Worm (Caenorhabditis elegans) whole organism, L4 larva: ENCODE results near the gene mnk-1.

Source experiments
- D1046.2 ChIP-seq: fragments of 200-800 bp; sonication (Bioruptor generic); IDR thresholded peaks from 2 replicates; pipeline ENCODE4 v1.3.6; 2022; ENCODE audit warnings: missing genetic modification characterization, missing compliant biosample characterization
- F49E8.2 ChIP-seq: sonication (generic microtip); optimal IDR thresholded peaks from 2 replicates; lab custom pipeline; 2016; ENCODE audit warnings: missing compliant biosample characterization, mild to moderate bottlenecking, missing genetic modification characterization, borderline replicate concordance
- T20F7.1 ChIP-seq: fragments of 200-800 bp; sonication (Bioruptor generic); optimal IDR thresholded peaks from 2 replicates; lab custom pipeline; 2018; ENCODE audit warnings: mild to moderate bottlenecking, missing genetic modification characterization, missing compliant biosample characterization
- T26A8.4 ChIP-seq: fragments of 200-800 bp; sonication (Bioruptor generic); IDR thresholded peaks from 2 replicates; pipeline ENCODE4 v1.3.6; 2022; ENCODE audit warnings: missing genetic modification characterization, missing compliant biosample characterization
- Y48G9A.11 ChIP-seq: fragments of 200-800 bp; sonication (Bioruptor generic); IDR thresholded peaks from 2 replicates; pipeline ENCODE4 v1.3.6; 2022; ENCODE audit warnings: missing genetic modification reagents, missing genetic modification characterization, missing compliant biosample characterization
- Y75B8A.6 ChIP-seq: fragments of 200-800 bp; sonication (Bioruptor generic); IDR thresholded peaks from 2 replicates; pipeline ENCODE4 v1.3.6; 2022; ENCODE audit warnings: missing genetic modification reagents, missing genetic modification characterization, missing compliant biosample characterization
- aha-1 ChIP-seq: fragments of 150-350 bp; peaks from one replicate; lab custom pipeline; 2014; ENCODE audit warnings: missing biosample characterization, missing genetic modification characterization
- ama-1 ChIP-seq: fragments of 150-350 bp; optimal IDR thresholded peaks from 2 replicates; lab custom pipeline; 2014; ENCODE audit warnings: inconsistent platforms, mixed read lengths
- ceh-28 ChIP-seq: fragments of 150-350 bp; optimal IDR thresholded peaks from 2 replicates; lab custom pipeline; 2014; ENCODE audit warnings: missing biosample characterization, missing genetic modification reagents, missing genetic modification characterization
- ceh-44 ChIP-seq: fragments of 200-800 bp; sonication (Bioruptor generic); IDR thresholded peaks from 2 replicates; pipeline ENCODE4 v1.3.6; 2022; ENCODE audit warnings: missing genetic modification reagents, missing genetic modification characterization, missing compliant biosample characterization
- cey-2 ChIP-seq: sonication (generic microtip); optimal IDR thresholded peaks from 3 replicates; lab custom pipeline; 2017; ENCODE audit warnings: missing genetic modification characterization, mild to moderate bottlenecking, missing compliant biosample characterization, antibody characterized with exemption, borderline replicate concordance; ENCODE audit not compliant: insufficient read depth
- ctbp-1 ChIP-seq: fragments of 200-800 bp; sonication (Bioruptor generic); IDR thresholded peaks from 2 replicates; pipeline ENCODE4 v1.3.6; 2022; ENCODE audit warnings: missing genetic modification reagents, missing genetic modification characterization, missing compliant biosample characterization
- dmd-8 ChIP-seq: fragments of 200-800 bp; sonication (Bioruptor generic); IDR thresholded peaks from 2 replicates; pipeline ENCODE4 v1.3.6; 2022; ENCODE audit warnings: missing genetic modification characterization, missing compliant biosample characterization
- dmd-9 ChIP-seq: fragments of 200-800 bp; sonication (Bioruptor generic); IDR thresholded peaks from 2 replicates; pipeline ENCODE4 v1.3.6; 2022; ENCODE audit warnings: missing genetic modification reagents, missing genetic modification characterization, missing compliant biosample characterization
- egl-43 ChIP-seq: fragments of 200-800 bp; sonication (Bioruptor generic); IDR thresholded peaks from 2 replicates; pipeline ENCODE4 v1.3.6; 2022; ENCODE audit warnings: missing genetic modification reagents, missing genetic modification characterization, missing compliant biosample characterization
- fos-1 ChIP-seq: fragments of 150-350 bp; optimal IDR thresholded peaks from 2 replicates; lab custom pipeline; 2014; ENCODE audit warnings: missing biosample characterization, missing genetic modification characterization
- hlh-11 ChIP-seq: fragments of 200-800 bp; sonication (Bioruptor generic); optimal IDR thresholded peaks from 2 replicates; lab custom pipeline; 2018; ENCODE audit warnings: mild to moderate bottlenecking, missing genetic modification characterization, missing compliant biosample characterization
- hlh-30 ChIP-seq: sonication (generic microtip); optimal IDR thresholded peaks from 2 replicates; lab custom pipeline; 2017; ENCODE audit warnings: antibody characterized with exemption, mild to moderate bottlenecking, missing genetic modification characterization, missing compliant biosample characterization; ENCODE audit not compliant: insufficient read depth
- hmg-1.1 ChIP-seq: fragments of 200-800 bp; sonication (Bioruptor generic); IDR thresholded peaks from 2 replicates; pipeline ENCODE4 v1.3.6; 2022; ENCODE audit warnings: missing genetic modification reagents, missing genetic modification characterization, missing compliant biosample characterization
- lim-7 ChIP-seq: fragments of 200-800 bp; sonication (Bioruptor generic); IDR thresholded peaks from 2 replicates; pipeline ENCODE4 v1.3.6; 2022; ENCODE audit warnings: missing genetic modification characterization, missing compliant biosample characterization
- lin-1 ChIP-seq: fragments of 200-800 bp; sonication (Bioruptor generic); IDR thresholded peaks from 2 replicates; pipeline ENCODE4 v1.3.6; 2022; ENCODE audit warnings: missing genetic modification reagents, missing genetic modification characterization, missing compliant biosample characterization
- lin-13 ChIP-seq: fragments of 150-350 bp; optimal IDR thresholded peaks from 2 replicates; lab custom pipeline; 2014; ENCODE audit warnings: missing biosample characterization, missing genetic modification reagents, missing genetic modification characterization
- lin-39 ChIP-seq: fragments of 150-350 bp; optimal IDR thresholded peaks from 2 replicates; lab custom pipeline; 2014; ENCODE audit warnings: missing biosample characterization, missing genetic modification reagents, missing genetic modification characterization
- lsy-2 ChIP-seq, 2 experiments: fragments of 150-350 bp in 1 of 2; sonication (generic microtip) in 1 of 2; optimal IDR thresholded peaks; 2 replicates each; lab custom pipeline; 2014 to 2017; ENCODE audit warnings: missing biosample characterization in 2 of 2, missing genetic modification characterization in 2 of 2
- madf-5 ChIP-seq, 2 experiments: fragments of 200-800 bp; sonication (Bioruptor generic); IDR thresholded peaks; 2 replicates each; pipeline ENCODE4 v1.3.6; 2022; ENCODE audit warnings: missing compliant biosample characterization in 2 of 2, missing genetic modification characterization in 2 of 2
- mdl-1 ChIP-seq, 2 experiments: fragments of 150-350 bp in 1 of 2; sonication (generic microtip) in 1 of 2; optimal IDR thresholded peaks; 2 replicates each; lab custom pipeline; 2014 to 2017; ENCODE audit warnings: missing biosample characterization in 2 of 2, missing genetic modification characterization in 2 of 2
- mep-1 ChIP-seq: fragments of 150-350 bp; sonication (generic microtip); optimal IDR thresholded peaks from 3 replicates; lab custom pipeline; 2014; ENCODE audit warnings: missing biosample characterization, missing genetic modification characterization
- mxl-3 ChIP-seq: fragments of 200-800 bp; sonication (Bioruptor generic); optimal IDR thresholded peaks from 2 replicates; lab custom pipeline; 2018; ENCODE audit warnings: mild to moderate bottlenecking, missing genetic modification characterization, missing compliant biosample characterization
- nhr-111 ChIP-seq: fragments of 200-800 bp; sonication (Bioruptor generic); optimal IDR thresholded peaks from 2 replicates; lab custom pipeline; 2018; ENCODE audit warnings: mild to moderate bottlenecking, missing genetic modification characterization, missing compliant biosample characterization
- nhr-25 ChIP-seq: sonication (generic microtip); optimal IDR thresholded peaks from 2 replicates; lab custom pipeline; 2017; ENCODE audit warnings: missing genetic modification characterization, mild to moderate bottlenecking, missing compliant biosample characterization, antibody characterized with exemption, moderate library complexity, borderline replicate concordance; ENCODE audit not compliant: insufficient read depth
- nhr-28 ChIP-seq: fragments of 150-350 bp; optimal IDR thresholded peaks from 2 replicates; lab custom pipeline; 2014; ENCODE audit warnings: missing biosample characterization, missing genetic modification characterization
- nhr-77 ChIP-seq: fragments of 150-350 bp; optimal IDR thresholded peaks from 2 replicates; lab custom pipeline; 2014; ENCODE audit warnings: missing biosample characterization, missing genetic modification characterization
- pha-4 ChIP-seq, 2 experiments: fragments of 150-350 bp in 1 of 2; fragments of 200-800 bp in 1 of 2; sonication (Bioruptor generic) in 1 of 2; IDR thresholded peaks in 1 of 2; optimal IDR thresholded peaks in 1 of 2; 2 replicates each; pipeline versions ENCODE4 v1.3.6 to Lab custom; 2014 to 2022; ENCODE audit warnings: missing genetic modification characterization in 2 of 2, missing genetic modification reagents in 2 of 2, missing biosample characterization in 1 of 2, missing compliant biosample characterization in 1 of 2
- php-3 ChIP-seq: fragments of 200-800 bp; sonication (Bioruptor generic); IDR thresholded peaks from 2 replicates; pipeline ENCODE4 v1.3.6; 2022; ENCODE audit warnings: missing genetic modification reagents, missing genetic modification characterization, missing compliant biosample characterization
- snpc-1.2 ChIP-seq: fragments of 200-800 bp; sonication (Bioruptor generic); IDR thresholded peaks from 2 replicates; pipeline ENCODE4 v1.3.6; 2022; ENCODE audit warnings: missing genetic modification reagents, missing genetic modification characterization, missing compliant biosample characterization
- snpc-4 ChIP-seq: fragments of 150-350 bp; optimal IDR thresholded peaks from 2 replicates; lab custom pipeline; 2014; ENCODE audit warnings: missing biosample characterization, missing genetic modification characterization
- tra-1 ChIP-seq: fragments of 200-800 bp; sonication (Bioruptor generic); IDR thresholded peaks from 2 replicates; pipeline ENCODE4 v1.3.6; 2022; ENCODE audit warnings: missing genetic modification reagents, missing genetic modification characterization, missing compliant biosample characterization
- unc-130 ChIP-seq: sonication (generic microtip); optimal IDR thresholded peaks from 2 replicates; lab custom pipeline; 2016; ENCODE audit warnings: missing genetic modification reagents, missing genetic modification characterization, missing compliant biosample characterization
- unc-62 ChIP-seq, 3 experiments: fragments of 150-350 bp in 1 of 3; sonication (generic microtip); optimal IDR thresholded peaks in 2 of 3; peaks in 1 of 3; 1 replicate in 1 of 3; 2 replicates in 2 of 3; lab custom pipeline; 2014 to 2017; ENCODE audit warnings: missing biosample characterization in 3 of 3, missing genetic modification characterization in 3 of 3, missing genetic modification reagents in 3 of 3, missing genotype in 1 of 3
- zag-1 ChIP-seq: fragments of 150-350 bp; optimal IDR thresholded peaks from 2 replicates; lab custom pipeline; 2014; ENCODE audit warnings: missing biosample characterization, missing genetic modification characterization
- zfp-3 ChIP-seq: fragments of 200-800 bp; sonication (Bioruptor generic); conservative IDR thresholded peaks from 2 replicates; pipeline ENCODE4 v1.3.6; 2022; ENCODE audit warnings: missing genetic modification reagents, missing genetic modification characterization, missing compliant biosample characterization
- ztf-7 ChIP-seq: fragments of 150-350 bp; optimal IDR thresholded peaks from 2 replicates; lab custom pipeline; 2014; ENCODE audit warnings: missing biosample characterization, missing genetic modification characterization

Gene mnk-1

DNA sequence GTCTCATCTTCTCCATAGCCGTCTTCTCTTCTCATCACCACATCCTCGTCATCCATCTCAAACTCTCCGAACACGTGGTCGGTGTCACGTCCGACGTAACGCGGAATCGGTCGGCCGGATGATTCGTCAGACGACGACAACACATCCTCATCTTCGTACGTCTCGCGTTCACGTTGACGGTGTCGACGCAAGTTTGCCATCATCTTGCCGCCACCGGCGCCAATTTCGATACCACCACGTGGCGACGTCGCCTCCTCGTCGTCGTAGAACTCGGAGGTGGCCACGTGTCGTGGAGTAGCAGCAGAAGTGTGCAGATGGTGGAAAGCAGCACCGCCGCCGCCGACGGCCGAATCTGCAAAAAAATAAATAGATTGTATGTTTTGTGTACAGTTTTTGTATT, 7.5 kb downstream of the mnk-1 start (continued):
- no peak for TF ChIP-seq lin-39 (tag; lab: Kevin White, UChicago)

DNA sequence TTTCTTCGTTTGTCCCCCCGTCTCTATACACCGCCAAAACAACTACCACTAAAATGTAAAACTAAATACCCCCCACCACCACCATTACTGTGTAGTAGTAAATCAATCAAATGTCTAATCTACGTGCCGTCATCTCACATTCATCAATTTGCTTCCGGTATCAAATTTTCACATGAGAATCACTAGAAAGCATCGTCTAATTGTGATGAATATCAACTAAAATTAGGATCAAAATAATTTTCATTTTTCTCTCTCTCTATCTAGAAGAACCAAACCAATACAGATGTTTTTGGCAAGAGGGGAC, 8.1 kb downstream of the mnk-1 start:
- no peak for TF ChIP-seq cey-2 (tag; lab: Kevin White, UChicago)
- TF ChIP-seq lsy-2 (tag; optimal IDR thresholded peaks at IDR 0.05; lab: Kevin White, UChicago): peak in 1 of 2 experiments; percentile 19
- peak; percentile 20 for TF ChIP-seq nhr-25 (tag; lab: Kevin White, UChicago)
- TF ChIP-seq unc-62 (GFP tag; optimal IDR thresholded peaks at IDR 0.05 in 1 of 2; lab: Kevin White, UChicago): peak in 1 of 2 experiments; percentile 69
- no peak for TF ChIP-seq unc-62 (tag; optimal IDR thresholded peaks at IDR 0.05; lab: Kevin White, UChicago)
- TF ChIP-seq lin-13 (GFP tag; lab: Kevin White, UChicago): peak; percentile 21
- TF ChIP-seq ama-1 (lab: Kevin White, UChicago): peak; percentile 57
- peak; percentile 39 for TF ChIP-seq T20F7.1 (GFP tag; lab: Kevin White, UChicago)
- peak; percentile 22 for TF ChIP-seq nhr-77 (tag; lab: Kevin White, UChicago)
- no peak for TF ChIP-seq unc-130
- no peak for TF ChIP-seq nhr-111
- no peak for TF ChIP-seq hlh-11 (tag; lab: Kevin White, UChicago)
- peak; percentile 18 for TF ChIP-seq mep-1 (tag; lab: Kevin White, UChicago)
- no peak for TF ChIP-seq fos-1
- TF ChIP-seq, all 104 proteins: peak for 8

DNA sequence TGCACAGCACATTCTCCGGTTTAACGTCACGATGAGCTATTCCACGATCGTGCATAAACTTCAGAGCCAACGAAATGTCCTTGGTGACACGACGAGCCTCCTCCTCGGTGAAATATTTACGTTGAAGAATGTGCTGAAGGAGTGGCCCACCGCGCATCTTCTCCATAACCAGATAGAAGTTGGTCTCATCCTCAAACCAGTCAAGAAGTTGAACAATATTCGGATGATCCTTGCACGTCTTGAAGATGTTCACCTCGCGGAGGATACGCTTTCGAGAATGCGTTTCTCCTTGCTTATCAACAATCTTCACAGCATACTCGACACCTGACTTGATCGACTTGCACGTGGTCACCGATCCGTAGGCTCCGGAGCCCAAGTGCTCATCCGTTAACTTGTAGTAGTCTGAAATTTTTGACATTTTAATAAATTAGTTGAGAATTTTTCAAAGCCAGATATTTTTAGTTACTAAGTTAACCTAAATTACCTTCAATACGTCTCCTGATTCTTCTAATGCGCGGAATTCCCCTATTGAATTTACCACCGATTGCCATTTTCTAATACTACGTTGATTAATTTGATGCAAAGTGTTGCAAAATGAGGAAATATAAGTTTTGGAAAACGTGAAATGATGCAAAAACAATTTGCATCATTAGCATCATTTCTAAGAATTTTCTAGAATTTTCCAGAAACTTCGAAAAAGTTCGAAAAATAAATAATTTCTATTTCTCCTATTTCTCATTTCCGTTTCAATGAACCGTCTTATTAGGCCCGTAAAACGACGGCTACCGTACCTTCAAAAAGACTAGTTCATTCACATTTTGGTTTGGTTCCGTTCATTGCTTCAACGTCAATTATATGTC, 8.7 kb downstream of the mnk-1 start:
- no peak; the same call in none of the 2 replicates for TF ChIP-seq hmg-1.1 (GFP tag; lab: Robert Waterston, UW)
- peak; percentile 3 for TF ChIP-seq mxl-3 (GFP tag; lab: Kevin White, UChicago)
- TF ChIP-seq zfp-3 (GFP tag; lab: Robert Waterston, UW): peak; percentile 8
- peak; percentile 37; the same call in 1 of the 2 replicates for TF ChIP-seq Y75B8A.6 (GFP tag; lab: Robert Waterston, UW)
- no peak for TF ChIP-seq zag-1 (tag; lab: Kevin White, UChicago)
- peak; percentile 25; the same call in 1 of the 2 replicates for TF ChIP-seq Y48G9A.11 (GFP tag; lab: Robert Waterston, UW)
- 0 out of 4 replicates have a peak, but pooled peaks of 1 of the 2 experiments have one; percentile 15 for TF ChIP-seq madf-5 (GFP tag; IDR thresholded peaks at IDR 0.05; lab: Robert Waterston, UW)
- TF ChIP-seq F49E8.2 (tag; lab: Kevin White, UChicago): no peak
- TF ChIP-seq lin-1 (GFP tag; lab: Robert Waterston, UW): 0 out of 2 replicates have a peak, but pooled peaks have one; percentile 18
- peak; percentile 37 for TF ChIP-seq hlh-30 (tag; lab: Kevin White, UChicago)
- TF ChIP-seq nhr-28: no peak
- peak; percentile 21; the same call in 1 of the 2 replicates for TF ChIP-seq lim-7
- peak; percentile 35; the same call in 1 of the 2 replicates for TF ChIP-seq php-3 (GFP tag; lab: Robert Waterston, UW)
- peak; percentile 10; the same call in 1 of the 2 replicates for TF ChIP-seq dmd-8 (GFP tag; lab: Robert Waterston, UW)
- peak; percentile 98 for TF ChIP-seq aha-1 (tag; lab: Kevin White, UChicago)
- TF ChIP-seq dmd-9: peak; percentile 42; the same call in 1 of the 2 replicates
- TF ChIP-seq nhr-111: no peak
- peak; percentile 4 for TF ChIP-seq ztf-7 (tag; lab: Kevin White, UChicago)
- no peak for TF ChIP-seq mdl-1 (tag; optimal IDR thresholded peaks at IDR 0.05; lab: Kevin White, UChicago)
- TF ChIP-seq snpc-1.2: peak; percentile 63; the same call in 1 of the 2 replicates
- peak; percentile 28 for TF ChIP-seq ama-1 (lab: Kevin White, UChicago)
- TF ChIP-seq nhr-77 (tag; lab: Kevin White, UChicago): no peak
- TF ChIP-seq D1046.2 (GFP tag; lab: Robert Waterston, UW): no peak
- TF ChIP-seq mep-1 (tag; lab: Kevin White, UChicago): no peak
- peak; percentile 54; the same call in 1 of the 2 replicates for TF ChIP-seq T26A8.4 (GFP tag; lab: Robert Waterston, UW)
- TF ChIP-seq ctbp-1: no peak; the same call in 1 of the 2 replicates
- TF ChIP-seq pha-4 (GFP tag; IDR thresholded peaks at IDR 0.05; lab: Robert Waterston, UW): no peak
- TF ChIP-seq pha-4 (tag; optimal IDR thresholded peaks at IDR 0.05; lab: Kevin White, UChicago): no peak
- peak; percentile 41; the same call in 1 of the 2 replicates for TF ChIP-seq tra-1 (GFP tag; lab: Robert Waterston, UW)
- no peak for TF ChIP-seq snpc-4 (tag; lab: Kevin White, UChicago)
- TF ChIP-seq ceh-44 (GFP tag; lab: Robert Waterston, UW): no peak
- peak; percentile 62; the same call in 1 of the 2 replicates for TF ChIP-seq egl-43 (GFP tag; lab: Robert Waterston, UW)
- TF ChIP-seq unc-62 (GFP tag; optimal IDR thresholded peaks at IDR 0.05 in 1 of 2; lab: Kevin White, UChicago): no peak
- TF ChIP-seq unc-62 (tag; optimal IDR thresholded peaks at IDR 0.05; lab: Kevin White, UChicago): no peak
- TF ChIP-seq ceh-28 (tag; lab: Kevin White, UChicago): no peak
